Worm (Caenorhabditis elegans) whole organism, L1 larva: ENCODE measurements around the gene twk-39.
"Not testable (repeated sequence)": the region's sequence is repeated elsewhere in the genome, so short reads cannot be mapped to it uniquely, and the experiment has no call there.

ENCODE experiments used
- C16A3.4 ChIP-seq: fragments of 150-350 bp; optimal IDR thresholded peaks from 2 replicates; lab custom pipeline; 2014; ENCODE audit warnings: missing biosample characterization, missing genetic modification characterization
- F16B12.6 ChIP-seq: fragments of 150-350 bp; optimal IDR thresholded peaks from 2 replicates; lab custom pipeline; 2014; ENCODE audit warnings: missing biosample characterization, missing genetic modification characterization
- aha-1 ChIP-seq: fragments of 150-350 bp; optimal IDR thresholded peaks from 2 replicates; lab custom pipeline; 2014; ENCODE audit warnings: missing biosample characterization, missing genetic modification characterization
- aly-2 ChIP-seq: fragments of 150-350 bp; optimal IDR thresholded peaks from 2 replicates; lab custom pipeline; 2014; ENCODE audit warnings: missing biosample characterization, missing genetic modification characterization
- ama-1 ChIP-seq: fragments of 150-350 bp; optimal IDR thresholded peaks from 2 replicates; lab custom pipeline; 2014
- ceh-63 ChIP-seq: fragments of 200-800 bp; sonication (Bioruptor generic); optimal IDR thresholded peaks from 2 replicates; lab custom pipeline; 2018; ENCODE audit warnings: mild to moderate bottlenecking, missing genetic modification characterization, missing compliant biosample characterization
- ceh-82 ChIP-seq, 3 experiments: fragments of 150-350 bp in 1 of 3; sonication (generic microtip) in 2 of 3; optimal IDR thresholded peaks; 2 replicates each; lab custom pipeline; 2014 to 2017; ENCODE audit warnings: missing biosample characterization in 3 of 3, missing genetic modification characterization in 3 of 3
- ceh-88 ChIP-seq: fragments of 200-800 bp; sonication (Bioruptor generic); IDR thresholded peaks from 2 replicates; pipeline ENCODE4 v1.3.6; 2022; ENCODE audit warnings: missing genetic modification characterization, missing compliant biosample characterization
- ces-1 ChIP-seq: fragments of 150-350 bp; optimal IDR thresholded peaks from 2 replicates; lab custom pipeline; 2014; ENCODE audit warnings: missing biosample characterization, missing genetic modification reagents, missing genetic modification characterization
- dpl-1 ChIP-seq, 3 experiments: fragments of 150-350 bp in 2 of 3; sonication (generic microtip) in 1 of 3; optimal IDR thresholded peaks; 2 replicates each; lab custom pipeline; 2014 to 2017; ENCODE audit warnings: missing biosample characterization in 3 of 3, missing genetic modification characterization in 3 of 3, missing genetic modification reagents in 3 of 3
- dsc-1 ChIP-seq: sonication (generic microtip); optimal IDR thresholded peaks from 2 replicates; lab custom pipeline; 2016; ENCODE audit warnings: mild to moderate bottlenecking, missing genetic modification characterization, missing compliant biosample characterization
- efl-1 ChIP-seq, 4 experiments: fragments of 150-350 bp; optimal IDR thresholded peaks in 3 of 4; peaks in 1 of 4; 1 replicate in 1 of 4; 2 replicates in 3 of 4; lab custom pipeline; 2014; ENCODE audit warnings: missing biosample characterization in 2 of 4, missing genetic modification characterization in 2 of 4, missing genetic modification reagents in 2 of 4
- egl-13 ChIP-seq: sonication (generic microtip); optimal IDR thresholded peaks from 2 replicates; lab custom pipeline; 2016; ENCODE audit warnings: missing genotype, missing genetic modification reagents, missing genetic modification characterization, missing compliant biosample characterization
- elt-3 ChIP-seq, 6 experiments: fragments of 150-350 bp in 1 of 6; sonication (generic microtip); optimal IDR thresholded peaks; 2 replicates each; lab custom pipeline; 2017 to 2018; ENCODE audit warnings: missing biosample characterization in 6 of 6, missing genetic modification characterization in 6 of 6, inconsistent platforms in 1 of 6
- fkh-10 ChIP-seq: sonication (generic microtip); optimal IDR thresholded peaks from 2 replicates; lab custom pipeline; 2017; ENCODE audit warnings: missing biosample characterization, missing genetic modification reagents, missing genetic modification characterization
- fkh-8 ChIP-seq: sonication (generic microtip); optimal IDR thresholded peaks from 2 replicates; lab custom pipeline; 2016; ENCODE audit warnings: mild to moderate bottlenecking, missing genetic modification characterization, missing compliant biosample characterization
- fos-1 ChIP-seq: fragments of 150-350 bp; optimal IDR thresholded peaks from 2 replicates; lab custom pipeline; 2014; ENCODE audit warnings: missing biosample characterization, missing genetic modification characterization
- irx-1 ChIP-seq: sonication (generic microtip); optimal IDR thresholded peaks from 2 replicates; lab custom pipeline; 2016; ENCODE audit warnings: missing genetic modification characterization, missing compliant biosample characterization
- isw-1 ChIP-seq: fragments of 200-800 bp; sonication (Bioruptor generic); IDR thresholded peaks from 2 replicates; pipeline ENCODE4 v1.3.6; 2022; ENCODE audit warnings: missing genetic modification characterization, missing compliant biosample characterization
- jun-1 ChIP-seq: fragments of 150-350 bp; optimal IDR thresholded peaks from 2 replicates; lab custom pipeline; 2014; ENCODE audit warnings: missing biosample characterization, missing genetic modification reagents, missing genetic modification characterization
- lin-14 ChIP-seq: fragments of 200-800 bp; sonication (Bioruptor generic); optimal IDR thresholded peaks from 2 replicates; lab custom pipeline; 2018; ENCODE audit warnings: mild to moderate bottlenecking, missing genetic modification characterization, moderate library complexity, missing compliant biosample characterization
- lin-15B ChIP-seq: fragments of 150-350 bp; sonication (generic microtip); optimal IDR thresholded peaks from 3 replicates; lab custom pipeline; 2014; ENCODE audit warnings: missing biosample characterization, missing genetic modification characterization
- lin-35 ChIP-seq, 2 experiments: fragments of 150-350 bp; optimal IDR thresholded peaks; 2 replicates each; lab custom pipeline; 2014; ENCODE audit warnings: missing biosample characterization in 2 of 2, missing genetic modification characterization in 2 of 2, missing genetic modification reagents in 2 of 2
- lin-39 ChIP-seq: fragments of 150-350 bp; optimal IDR thresholded peaks from 2 replicates; lab custom pipeline; 2014; ENCODE audit warnings: missing biosample characterization, missing genetic modification reagents, missing genetic modification characterization
- lir-3 ChIP-seq: sonication (generic microtip); optimal IDR thresholded peaks from 2 replicates; lab custom pipeline; 2016; ENCODE audit warnings: mild to moderate bottlenecking, missing genetic modification characterization, moderate library complexity, missing compliant biosample characterization; ENCODE audit not compliant: poor library complexity
- lsy-2 ChIP-seq, 2 experiments: fragments of 150-350 bp; optimal IDR thresholded peaks; 2 replicates each; lab custom pipeline; 2014; ENCODE audit warnings: missing biosample characterization in 2 of 2, missing genetic modification characterization in 2 of 2
- mep-1 ChIP-seq: fragments of 150-350 bp; optimal IDR thresholded peaks from 2 replicates; lab custom pipeline; 2014; ENCODE audit warnings: missing biosample characterization, missing genetic modification characterization
- nhr-11 ChIP-seq: fragments of 150-350 bp; optimal IDR thresholded peaks from 2 replicates; lab custom pipeline; 2014; ENCODE audit warnings: missing biosample characterization, missing genetic modification characterization
- nhr-19 ChIP-seq: fragments of 200-800 bp; sonication (Bioruptor generic); conservative IDR thresholded peaks from 2 replicates; pipeline ENCODE4 v1.3.6; 2022; ENCODE audit warnings: missing genetic modification characterization, missing compliant biosample characterization
- nhr-20 ChIP-seq: sonication (generic microtip); optimal IDR thresholded peaks from 2 replicates; lab custom pipeline; 2016; ENCODE audit warnings: mild to moderate bottlenecking, missing genetic modification characterization, missing compliant biosample characterization
- nhr-28 ChIP-seq: fragments of 150-350 bp; optimal IDR thresholded peaks from 2 replicates; lab custom pipeline; 2014; ENCODE audit warnings: missing biosample characterization, missing genetic modification characterization
- nhr-47 ChIP-seq: sonication (generic microtip); optimal IDR thresholded peaks from 2 replicates; lab custom pipeline; 2016; ENCODE audit warnings: mild to moderate bottlenecking, missing genetic modification characterization, moderate library complexity, missing compliant biosample characterization
- nhr-71 ChIP-seq: sonication (generic microtip); optimal IDR thresholded peaks from 2 replicates; lab custom pipeline; 2016; ENCODE audit warnings: mild to moderate bottlenecking, missing genetic modification characterization, moderate library complexity, missing compliant biosample characterization
- nhr-76 ChIP-seq: sonication (generic microtip); optimal IDR thresholded peaks from 2 replicates; lab custom pipeline; 2017; ENCODE audit warnings: missing biosample characterization, missing genetic modification characterization
- nhr-85 ChIP-seq: sonication (generic microtip); peaks from one replicate; lab custom pipeline; 2016; ENCODE audit warnings: missing genetic modification characterization, inconsistent platforms, missing compliant biosample characterization
- snpc-4 ChIP-seq: fragments of 150-350 bp; optimal IDR thresholded peaks from 2 replicates; lab custom pipeline; 2014; ENCODE audit warnings: missing biosample characterization, missing genetic modification characterization
- snu-23 ChIP-seq: sonication (generic microtip); optimal IDR thresholded peaks from 2 replicates; lab custom pipeline; 2016; ENCODE audit warnings: missing genetic modification characterization, missing compliant biosample characterization
- swsn-7 ChIP-seq: sonication (generic microtip); optimal IDR thresholded peaks from 2 replicates; lab custom pipeline; 2016; ENCODE audit warnings: missing genetic modification characterization, missing compliant biosample characterization
- tbx-2 ChIP-seq: sonication (generic microtip); optimal IDR thresholded peaks from 2 replicates; lab custom pipeline; 2016; ENCODE audit warnings: missing genetic modification characterization, missing compliant biosample characterization
- unc-98 ChIP-seq: fragments of 200-800 bp; sonication (Bioruptor generic); IDR thresholded peaks from 2 replicates; pipeline ENCODE4 v1.3.6; 2022; ENCODE audit warnings: missing genetic modification characterization, missing compliant biosample characterization
- vab-15 ChIP-seq: sonication (generic microtip); optimal IDR thresholded peaks from 2 replicates; lab custom pipeline; 2017; ENCODE audit warnings: missing genotype, mild to moderate bottlenecking, missing genetic modification characterization, missing compliant biosample characterization
- zip-4 ChIP-seq: fragments of 200-800 bp; sonication (Bioruptor generic); optimal IDR thresholded peaks from 2 replicates; lab custom pipeline; 2018; ENCODE audit warnings: mild to moderate bottlenecking, missing genetic modification characterization, moderate library complexity, missing compliant biosample characterization
- ztf-4 ChIP-seq: fragments of 150-350 bp; optimal IDR thresholded peaks from 2 replicates; lab custom pipeline; 2014; ENCODE audit warnings: missing biosample characterization, missing genetic modification characterization

The twk-39 gene

DNA sequence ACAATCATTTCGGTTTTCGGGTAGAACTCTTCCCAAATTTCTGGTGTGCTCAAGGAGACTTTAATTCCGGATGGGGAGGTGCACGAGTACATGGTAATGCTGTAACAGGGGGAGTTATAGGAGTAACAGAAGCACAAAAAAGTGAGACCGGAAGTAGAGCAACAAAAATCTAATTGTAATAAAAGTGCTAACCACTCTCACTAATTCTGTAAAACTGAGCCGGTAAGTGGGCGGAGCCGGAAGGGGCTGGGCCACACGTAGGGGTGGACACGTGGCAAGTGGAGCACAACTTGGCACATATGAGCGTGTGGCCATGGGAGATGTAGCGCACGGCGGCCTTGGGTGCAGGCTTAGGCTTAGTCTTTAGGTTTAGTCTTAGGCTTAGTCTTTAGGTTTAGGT lies 9.6 kb upstream of the twk-39 start, which contains the start of gene tbx-38:
Gene tbx-38 (minus strand): TSS at position 101 of the 400 bp plus-strand sequence.
- TF ChIP-seq lin-15B (tag; lab: Kevin White, UChicago): no peak
- no peak for TF ChIP-seq nhr-19
- TF ChIP-seq fkh-8 (tag; lab: Kevin White, UChicago): no peak
- no peak for TF ChIP-seq nhr-28
- no peak for TF ChIP-seq nhr-47 (tag; lab: Kevin White, UChicago)
- no peak for TF ChIP-seq nhr-85 (tag; lab: Kevin White, UChicago)
- no peak for TF ChIP-seq isw-1 (GFP tag; lab: Robert Waterston, UW)
- TF ChIP-seq ama-1 (lab: Kevin White, UChicago): no peak
- TF ChIP-seq aha-1 (tag; lab: Kevin White, UChicago): no peak
- no peak for TF ChIP-seq ces-1
- TF ChIP-seq ztf-4 (tag; lab: Kevin White, UChicago): no peak

DNA sequence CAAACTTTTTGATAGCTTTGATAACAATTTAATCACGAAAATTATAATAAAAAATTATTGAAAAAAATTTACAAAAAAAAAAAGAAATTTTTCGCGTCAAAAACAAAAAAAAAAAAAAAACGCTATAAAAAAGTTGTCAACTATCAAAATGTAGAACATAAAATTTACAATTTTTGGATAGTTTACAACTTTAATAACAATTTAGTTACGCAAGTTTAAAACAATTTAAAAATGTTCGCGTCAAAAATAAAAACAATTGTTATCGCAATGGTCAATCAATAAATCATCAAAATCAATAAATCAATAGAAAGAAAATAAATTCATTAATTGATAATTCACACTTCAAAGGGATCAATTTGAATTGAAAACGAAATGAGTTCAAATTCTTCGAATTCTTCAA lies 8.2 kb upstream of the twk-39 start, which contains the start of gene C24H11.1:
Gene C24H11.1 (plus strand): TSS at position 301 of the 400 bp plus-strand sequence.
- not testable (repeated sequence) for TF ChIP-seq unc-98 (GFP tag; lab: Robert Waterston, UW); nhr-11; ceh-63 (GFP tag; lab: Kevin White, UChicago)

DNA sequence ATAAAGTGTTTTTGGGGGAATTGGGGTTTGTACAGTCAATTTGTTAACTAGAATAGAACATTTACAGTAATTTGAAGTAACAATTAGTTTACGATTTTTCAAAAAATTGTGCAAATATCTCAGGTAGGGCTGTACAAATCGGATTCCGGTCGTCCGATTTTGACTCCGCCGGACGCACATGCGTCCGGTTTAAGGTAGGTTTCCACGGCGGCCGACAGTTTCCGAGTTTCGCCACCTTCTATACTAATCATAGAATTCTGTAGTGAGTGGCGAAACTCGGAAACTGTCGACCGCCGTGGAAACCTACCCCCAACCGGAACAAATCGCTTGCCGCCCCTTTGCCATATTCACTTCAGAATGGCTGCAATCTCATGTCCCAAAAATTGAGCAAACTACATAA lies 6.1 kb upstream of the twk-39 start:
- TF ChIP-seq nhr-85 (tag; lab: Kevin White, UChicago) (no peak), nhr-20 (tag; lab: Kevin White, UChicago) (no peak), nhr-28 (no peak), vab-15 (tag; lab: Kevin White, UChicago) (no peak), nhr-71 (tag; lab: Kevin White, UChicago) (no peak), egl-13 (tag; lab: Kevin White, UChicago) (no peak), zip-4 (GFP tag; lab: Kevin White, UChicago) (no peak)

DNA sequence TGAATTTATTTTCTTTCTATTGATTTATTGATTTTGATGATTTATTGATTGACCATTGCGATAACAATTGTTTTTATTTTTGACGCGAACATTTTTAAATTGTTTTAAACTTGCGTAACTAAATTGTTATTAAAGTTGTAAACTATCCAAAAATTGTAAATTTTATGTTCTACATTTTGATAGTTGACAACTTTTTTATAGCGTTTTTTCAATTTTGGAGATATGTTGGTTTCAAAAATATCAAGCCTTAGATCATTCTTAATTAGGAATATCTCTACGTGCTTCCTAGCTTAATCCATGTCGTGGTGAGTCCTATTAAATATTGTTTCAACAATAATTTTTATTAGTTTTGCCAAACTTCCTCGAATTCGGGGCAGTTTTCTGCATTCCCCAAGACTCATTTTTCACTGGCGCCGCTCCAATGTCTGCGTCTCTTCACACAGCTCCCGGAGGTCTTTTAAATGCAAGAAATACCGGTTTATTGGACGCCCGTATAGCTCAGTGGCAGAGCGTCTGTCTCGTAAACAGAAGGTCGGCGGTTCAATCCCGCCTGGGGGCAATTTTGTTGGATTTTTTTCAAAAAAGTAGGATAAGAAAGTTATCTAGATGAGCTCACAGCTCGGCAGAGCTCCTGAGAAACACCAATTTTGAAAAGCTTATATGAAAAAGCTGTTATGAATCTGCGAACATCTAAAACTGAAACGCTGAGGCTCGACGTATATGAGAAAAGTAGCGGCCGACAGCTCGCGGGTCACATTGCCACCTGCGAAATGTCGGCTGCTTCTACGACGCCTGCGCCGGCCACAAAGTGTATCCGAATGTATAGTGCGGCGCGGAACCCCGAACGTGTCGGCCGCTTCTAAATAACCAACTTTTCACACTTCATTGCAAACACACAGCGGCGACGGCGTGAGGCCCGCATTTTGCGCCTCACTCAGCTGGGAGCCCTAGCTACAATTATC lies 3.0 kb upstream of the twk-39 start, which contains the start of gene C24H11.2:
Gene C24H11.2 (minus strand): TSS at position 51 of the 962 bp plus-strand sequence.
- TF ChIP-seq fkh-8 (tag; lab: Kevin White, UChicago) (peak; percentile 54), irx-1 (tag; lab: Kevin White, UChicago) (peak; percentile 62), ceh-82 (tag; optimal IDR thresholded peaks at IDR 0.05; lab: Kevin White, UChicago) (peak; percentile 41 to 47 (median 47)), nhr-76 (tag; lab: Kevin White, UChicago) (peak; percentile 11), tbx-2 (peak; percentile 58), dpl-1 (GFP tag; optimal IDR thresholded peaks at IDR 0.05; lab: Kevin White, UChicago) (peak; percentile 50 to 56 (median 55)), nhr-19 (peak; percentile 63), lin-14 (GFP tag; lab: Kevin White, UChicago) (peak; percentile 56), lin-35 (GFP tag; optimal IDR thresholded peaks at IDR 0.05; lab: Kevin White, UChicago) (peak; percentile 46 to 72), lir-3 (peak; percentile 39), nhr-85 (tag; lab: Kevin White, UChicago) (peak; percentile 74), nhr-20 (tag; lab: Kevin White, UChicago) (peak; percentile 53), fkh-10 (GFP tag; lab: Kevin White, UChicago) (peak; percentile 0), lin-39 (tag; lab: Kevin White, UChicago) (peak; percentile 17), lsy-2 (tag; optimal IDR thresholded peaks at IDR 0.05; lab: Kevin White, UChicago) (peak; percentile 52 to 76), unc-98 (GFP tag; lab: Robert Waterston, UW) (peak; percentile 57; the same call in 1 of the 2 replicates), jun-1 (tag; lab: Kevin White, UChicago) (peak; percentile 39), aly-2 (peak; percentile 17), C16A3.4 (tag; lab: Kevin White, UChicago) (peak; percentile 56), dsc-1 (tag; lab: Kevin White, UChicago) (peak; percentile 63), snpc-4 (tag; lab: Kevin White, UChicago) (peak; percentile 94), efl-1 (optimal IDR thresholded peaks at IDR 0.05; lab: Kevin White, UChicago) (peak; percentile 46 to 64), efl-1 (GFP tag; optimal IDR thresholded peaks at IDR 0.05 in 1 of 2; lab: Kevin White, UChicago) (peak; percentile 55 to 96), F16B12.6 (tag; lab: Kevin White, UChicago) (peak; percentile 53), mep-1 (tag; lab: Kevin White, UChicago) (peak; percentile 74), swsn-7 (peak; percentile 60), isw-1 (GFP tag; lab: Robert Waterston, UW) (0 out of 2 replicates have a peak, but pooled peaks have one; percentile 4), snu-23 (peak; percentile 73), nhr-71 (tag; lab: Kevin White, UChicago) (peak; percentile 72), fos-1 (tag; lab: Kevin White, UChicago) (peak; percentile 62), elt-3 (tag; optimal IDR thresholded peaks at IDR 0.05; lab: Kevin White, UChicago) (peak in 1 of 6 experiments; percentile 29), ceh-88 (0 out of 2 replicates have a peak, but pooled peaks have one; percentile 11), nhr-47 (tag; lab: Kevin White, UChicago) (peak; percentile 70)
